Worm (Caenorhabditis elegans): Measurements from ENCODE around the gene F40A3.6.

Gene F40A3.6

ce11 chrV:7842228-7842627 is 51.4 kb downstream of the F40A3.6 start, which contains the start of gene grd-8:
Gene grd-8, plus strand, starts transcription at chrV:7842528.
- TF ChIP-seq B0310.2 (tag; optimal IDR thresholded peaks at IDR 0.05): no peak
- TF ChIP-seq pes-1 (GFP tag; IDR thresholded peaks at IDR 0.05): no peak
- TF ChIP-seq aly-1 (tag; optimal IDR thresholded peaks at IDR 0.05): no peak
- no peak for TF ChIP-seq scrt-1 (GFP tag; IDR thresholded peaks at IDR 0.05)
- no peak for TF ChIP-seq sea-1 (GFP tag; conservative IDR thresholded peaks at IDR 0.05)
- TF ChIP-seq F13C5.2 (tag; optimal IDR thresholded peaks at IDR 0.05): no peak
- no peak for TF ChIP-seq ama-1 (optimal IDR thresholded peaks at IDR 0.05)
- TF ChIP-seq hmg-4 (GFP tag; optimal IDR thresholded peaks at IDR 0.05): no peak
- TF ChIP-seq tbx-37 (GFP tag; conservative IDR thresholded peaks at IDR 0.05): no peak
- TF ChIP-seq tra-4 (tag; optimal IDR thresholded peaks at IDR 0.05): no peak
- no peak for TF ChIP-seq ets-7 (tag; optimal IDR thresholded peaks at IDR 0.05)
- TF ChIP-seq ceh-36 (tag; optimal IDR thresholded peaks at IDR 0.05): no peak
- no peak for TF ChIP-seq flt-1 (GFP tag; IDR thresholded peaks at IDR 0.05)
- no peak for TF ChIP-seq ceh-13 (GFP tag; optimal IDR thresholded peaks at IDR 0.05)
- no peak for TF ChIP-seq hnd-1 (tag; optimal IDR thresholded peaks at IDR 0.05)
- no peak for TF ChIP-seq hmbx-1 (tag; optimal IDR thresholded peaks at IDR 0.05)
- TF ChIP-seq tbx-11 (GFP tag; IDR thresholded peaks at IDR 0.05): no peak
